Worm (Caenorhabditis elegans) whole organism, L4 larva: Measurements from ENCODE around the gene alg-1.

Source experiments
- F10B5.3 ChIP-seq: sonication (generic microtip); optimal IDR thresholded peaks from 2 replicates; lab custom pipeline; 2016; ENCODE audit warnings: mild to moderate bottlenecking, missing genetic modification characterization, missing compliant biosample characterization
- F26F4.8 ChIP-seq: fragments of 200-800 bp; sonication (Bioruptor generic); conservative IDR thresholded peaks from 2 replicates; pipeline ENCODE4 v1.3.6; 2022; ENCODE audit warnings: missing genetic modification characterization, missing compliant biosample characterization
- F37D6.2 ChIP-seq: sonication (generic microtip); optimal IDR thresholded peaks from 2 replicates; lab custom pipeline; 2016; ENCODE audit warnings: mild to moderate bottlenecking, missing genetic modification characterization, missing compliant biosample characterization
- F44E2.7 ChIP-seq: fragments of 200-800 bp; sonication (Bioruptor generic); IDR thresholded peaks from 2 replicates; pipeline ENCODE4 v2.1.2; 2022; ENCODE audit warnings: missing genetic modification characterization, missing compliant biosample characterization
- F49E8.2 ChIP-seq: sonication (generic microtip); optimal IDR thresholded peaks from 2 replicates; lab custom pipeline; 2016; ENCODE audit warnings: missing compliant biosample characterization, mild to moderate bottlenecking, missing genetic modification characterization, borderline replicate concordance
- R02D3.7 ChIP-seq: fragments of 150-350 bp; sonication (generic microtip); optimal IDR thresholded peaks from 3 replicates; lab custom pipeline; 2014; ENCODE audit warnings: missing biosample characterization, missing genetic modification characterization
- ZK337.2 ChIP-seq: fragments of 200-800 bp; sonication (Bioruptor generic); IDR thresholded peaks from 2 replicates; pipeline ENCODE4 v1.3.6; 2022; ENCODE audit warnings: missing genetic modification reagents, missing genetic modification characterization, missing compliant biosample characterization
- ceh-44 ChIP-seq: fragments of 200-800 bp; sonication (Bioruptor generic); IDR thresholded peaks from 2 replicates; pipeline ENCODE4 v1.3.6; 2022; ENCODE audit warnings: missing genetic modification reagents, missing genetic modification characterization, missing compliant biosample characterization
- ces-1 ChIP-seq: fragments of 150-350 bp; sonication (generic microtip); optimal IDR thresholded peaks from 4 replicates; lab custom pipeline; 2014; ENCODE audit warnings: missing biosample characterization, missing genetic modification reagents, missing genetic modification characterization
- daf-16 ChIP-seq, 3 experiments: sonication (generic microtip); optimal IDR thresholded peaks; 2 replicates each; lab custom pipeline; 2016 to 2017; ENCODE audit warnings: missing genetic modification characterization in 3 of 3, missing genetic modification reagents in 3 of 3, mild to moderate bottlenecking in 2 of 3, missing compliant biosample characterization in 2 of 3, missing biosample characterization in 1 of 3, moderate library complexity in 1 of 3
- daf-8 ChIP-seq: fragments of 200-800 bp; sonication (Bioruptor generic); IDR thresholded peaks from 2 replicates; pipeline ENCODE4 v1.3.6; 2022; ENCODE audit warnings: missing genetic modification characterization, missing compliant biosample characterization
- dmd-9 ChIP-seq: fragments of 200-800 bp; sonication (Bioruptor generic); IDR thresholded peaks from 2 replicates; pipeline ENCODE4 v1.3.6; 2022; ENCODE audit warnings: missing genetic modification reagents, missing genetic modification characterization, missing compliant biosample characterization
- dve-1 ChIP-seq: sonication (generic microtip); optimal IDR thresholded peaks from 2 replicates; lab custom pipeline; 2017; ENCODE audit warnings: antibody characterized with exemption, mild to moderate bottlenecking, missing genetic modification characterization, missing compliant biosample characterization; ENCODE audit not compliant: insufficient read depth
- fkh-10 ChIP-seq: fragments of 150-350 bp; optimal IDR thresholded peaks from 2 replicates; lab custom pipeline; 2014; ENCODE audit warnings: missing biosample characterization, missing genetic modification reagents, missing genetic modification characterization
- fos-1 ChIP-seq: fragments of 150-350 bp; optimal IDR thresholded peaks from 2 replicates; lab custom pipeline; 2014; ENCODE audit warnings: missing biosample characterization, missing genetic modification characterization
- gei-8 ChIP-seq: fragments of 200-800 bp; sonication (Bioruptor generic); optimal IDR thresholded peaks from 2 replicates; lab custom pipeline; 2018; ENCODE audit warnings: mild to moderate bottlenecking, missing genetic modification characterization, missing compliant biosample characterization
- hlh-11 ChIP-seq: fragments of 200-800 bp; sonication (Bioruptor generic); optimal IDR thresholded peaks from 2 replicates; lab custom pipeline; 2018; ENCODE audit warnings: mild to moderate bottlenecking, missing genetic modification characterization, missing compliant biosample characterization
- lin-29 ChIP-seq: fragments of 200-800 bp; sonication (Bioruptor generic); IDR thresholded peaks from 2 replicates; pipeline ENCODE4 v1.3.6; 2022; ENCODE audit warnings: missing genetic modification reagents, missing genetic modification characterization, missing compliant biosample characterization
- lin-39 ChIP-seq: fragments of 150-350 bp; optimal IDR thresholded peaks from 2 replicates; lab custom pipeline; 2014; ENCODE audit warnings: missing biosample characterization, missing genetic modification reagents, missing genetic modification characterization
- lir-3 ChIP-seq: sonication (generic microtip); optimal IDR thresholded peaks from 2 replicates; lab custom pipeline; 2016; ENCODE audit warnings: mild to moderate bottlenecking, missing genetic modification characterization, missing compliant biosample characterization
- madf-5 ChIP-seq, 2 experiments: fragments of 200-800 bp; sonication (Bioruptor generic); IDR thresholded peaks; 2 replicates each; pipeline ENCODE4 v1.3.6; 2022; ENCODE audit warnings: missing compliant biosample characterization in 2 of 2, missing genetic modification characterization in 2 of 2
- mdl-1 ChIP-seq, 2 experiments: fragments of 150-350 bp in 1 of 2; sonication (generic microtip) in 1 of 2; optimal IDR thresholded peaks; 2 replicates each; lab custom pipeline; 2014 to 2017; ENCODE audit warnings: missing biosample characterization in 2 of 2, missing genetic modification characterization in 2 of 2
- mxl-3 ChIP-seq: fragments of 200-800 bp; sonication (Bioruptor generic); optimal IDR thresholded peaks from 2 replicates; lab custom pipeline; 2018; ENCODE audit warnings: mild to moderate bottlenecking, missing genetic modification characterization, missing compliant biosample characterization
- nhr-237 ChIP-seq: sonication (generic microtip); optimal IDR thresholded peaks from 2 replicates; lab custom pipeline; 2017; ENCODE audit warnings: missing biosample characterization, missing genetic modification characterization
- nhr-76 ChIP-seq: fragments of 150-350 bp; optimal IDR thresholded peaks from 2 replicates; lab custom pipeline; 2014; ENCODE audit warnings: missing biosample characterization, missing genetic modification characterization
- rbr-2 ChIP-seq: sonication (generic microtip); optimal IDR thresholded peaks from 2 replicates; lab custom pipeline; 2016; ENCODE audit warnings: missing genotype, missing genetic modification characterization, missing compliant biosample characterization
- sdz-12 ChIP-seq: fragments of 200-800 bp; sonication (Bioruptor generic); optimal IDR thresholded peaks from 2 replicates; lab custom pipeline; 2018; ENCODE audit warnings: mild to moderate bottlenecking, missing genetic modification characterization, missing compliant biosample characterization
- set-16 ChIP-seq: fragments of 200-800 bp; sonication (Bioruptor generic); IDR thresholded peaks from 2 replicates; pipeline ENCODE4 v1.3.6; 2022; ENCODE audit warnings: missing genetic modification reagents, missing genetic modification characterization, missing compliant biosample characterization
- skn-1 ChIP-seq: fragments of 150-350 bp; optimal IDR thresholded peaks from 2 replicates; lab custom pipeline; 2014; ENCODE audit warnings: missing biosample characterization, missing genetic modification characterization
- snpc-1.2 ChIP-seq: fragments of 200-800 bp; sonication (Bioruptor generic); IDR thresholded peaks from 2 replicates; pipeline ENCODE4 v1.3.6; 2022; ENCODE audit warnings: missing genetic modification reagents, missing genetic modification characterization, missing compliant biosample characterization
- snpc-4 ChIP-seq: fragments of 150-350 bp; optimal IDR thresholded peaks from 2 replicates; lab custom pipeline; 2014; ENCODE audit warnings: missing biosample characterization, missing genetic modification characterization
- spr-1 ChIP-seq: sonication (generic microtip); optimal IDR thresholded peaks from 2 replicates; lab custom pipeline; 2016; ENCODE audit warnings: mild to moderate bottlenecking, missing genetic modification characterization, missing compliant biosample characterization
- unc-62 ChIP-seq, 3 experiments: fragments of 150-350 bp in 1 of 3; sonication (generic microtip); optimal IDR thresholded peaks in 2 of 3; peaks in 1 of 3; 1 replicate in 1 of 3; 2 replicates in 2 of 3; lab custom pipeline; 2014 to 2017; ENCODE audit warnings: missing biosample characterization in 3 of 3, missing genetic modification characterization in 3 of 3, missing genetic modification reagents in 3 of 3, missing genotype in 1 of 3
- zfp-2 ChIP-seq: sonication (generic microtip); optimal IDR thresholded peaks from 2 replicates; lab custom pipeline; 2016; ENCODE audit warnings: mild to moderate bottlenecking, missing genetic modification characterization, missing compliant biosample characterization
- zip-11 ChIP-seq: fragments of 200-800 bp; sonication (Bioruptor generic); IDR thresholded peaks from 2 replicates; pipeline ENCODE4 v1.3.6; 2022; ENCODE audit warnings: missing genetic modification characterization, missing compliant biosample characterization
- zip-2 ChIP-seq: fragments of 150-350 bp; optimal IDR thresholded peaks from 2 replicates; lab custom pipeline; 2014; ENCODE audit warnings: missing biosample characterization, missing genetic modification characterization
- ztf-11 ChIP-seq: fragments of 150-350 bp; optimal IDR thresholded peaks from 2 replicates; lab custom pipeline; 2014; ENCODE audit warnings: missing biosample characterization, missing genetic modification characterization
- ztf-7 ChIP-seq: fragments of 150-350 bp; optimal IDR thresholded peaks from 2 replicates; lab custom pipeline; 2014; ENCODE audit warnings: missing biosample characterization, missing genetic modification characterization

Gene alg-1

DNA sequence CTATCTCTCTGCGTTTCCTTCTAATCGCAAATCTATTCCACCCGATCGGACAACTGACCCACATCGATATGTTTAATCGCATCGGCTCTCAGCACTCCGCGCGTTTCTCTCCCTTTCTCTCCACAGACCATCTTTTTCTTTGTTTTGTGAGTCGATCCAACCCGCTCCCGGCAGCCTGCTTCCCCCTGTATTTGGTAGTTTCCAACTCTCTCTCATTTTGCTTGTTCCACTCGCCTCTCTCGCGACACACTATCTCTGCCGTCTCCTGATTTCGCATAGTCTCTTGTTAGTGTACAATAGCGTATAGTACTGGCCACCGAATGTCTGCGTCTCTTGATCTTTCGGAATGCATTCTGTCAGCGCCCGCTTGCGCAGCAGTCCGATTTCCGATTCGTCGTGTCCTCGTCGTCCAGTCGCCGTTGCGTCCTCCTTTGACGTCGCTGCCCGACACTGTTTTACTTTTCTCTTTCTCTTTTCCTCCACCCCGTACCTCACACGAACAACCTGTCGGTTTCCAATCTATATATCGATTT is 1.8 kb downstream of the alg-1 start (continued):
- TF ChIP-seq daf-16 (GFP tag; optimal IDR thresholded peaks at IDR 0.05; lab: Kevin White, UChicago) (no peak), daf-16 (tag; optimal IDR thresholded peaks at IDR 0.05; lab: Kevin White, UChicago) (peak; percentile 39), zfp-2 (tag; lab: Kevin White, UChicago) (no peak), zip-2 (tag; lab: Kevin White, UChicago) (no peak), nhr-237 (no peak), mxl-3 (GFP tag; lab: Kevin White, UChicago) (peak; percentile 61), R02D3.7 (no peak), gei-8 (GFP tag; lab: Kevin White, UChicago) (no peak), ZK337.2 (GFP tag; lab: Robert Waterston, UW) (no peak), lir-3 (tag; lab: Kevin White, UChicago) (no peak), dmd-9 (GFP tag; lab: Robert Waterston, UW) (no peak), set-16 (GFP tag; lab: Robert Waterston, UW) (peak; percentile 38), zip-11 (GFP tag; lab: Robert Waterston, UW) (no peak), dve-1 (tag; lab: Kevin White, UChicago) (peak; percentile 64), rbr-2 (tag; lab: Kevin White, UChicago) (peak; percentile 33), nhr-76 (tag; lab: Kevin White, UChicago) (no peak), F26F4.8 (no peak), snpc-1.2 (GFP tag; lab: Robert Waterston, UW) (no peak), ztf-7 (tag; lab: Kevin White, UChicago) (no peak), F37D6.2 (tag; lab: Kevin White, UChicago) (no peak), mdl-1 (tag; optimal IDR thresholded peaks at IDR 0.05; lab: Kevin White, UChicago) (peak in 1 of 2 experiments; percentile 36), ceh-44 (GFP tag; lab: Robert Waterston, UW) (no peak), skn-1 (tag; lab: Kevin White, UChicago) (no peak), lin-39 (tag; lab: Kevin White, UChicago) (no peak), ces-1 (GFP tag; lab: Kevin White, UChicago) (no peak), daf-8 (no peak), hlh-11 (tag; lab: Kevin White, UChicago) (peak; percentile 81), lin-29 (GFP tag; lab: Robert Waterston, UW) (0 out of 2 replicates have a peak, but pooled peaks have one; percentile 33), spr-1 (tag; lab: Kevin White, UChicago) (peak; percentile 23), fkh-10 (GFP tag; lab: Kevin White, UChicago) (no peak), ztf-11 (no peak), sdz-12 (GFP tag; lab: Kevin White, UChicago) (no peak), F44E2.7 (GFP tag; lab: Robert Waterston, UW) (no peak), F49E8.2 (tag; lab: Kevin White, UChicago) (no peak), fos-1 (no peak), snpc-4 (no peak), unc-62 (GFP tag; optimal IDR thresholded peaks at IDR 0.05 in 1 of 2; lab: Kevin White, UChicago) (peak in 1 of 2 experiments; percentile 72), unc-62 (tag; optimal IDR thresholded peaks at IDR 0.05; lab: Kevin White, UChicago) (no peak)

DNA sequence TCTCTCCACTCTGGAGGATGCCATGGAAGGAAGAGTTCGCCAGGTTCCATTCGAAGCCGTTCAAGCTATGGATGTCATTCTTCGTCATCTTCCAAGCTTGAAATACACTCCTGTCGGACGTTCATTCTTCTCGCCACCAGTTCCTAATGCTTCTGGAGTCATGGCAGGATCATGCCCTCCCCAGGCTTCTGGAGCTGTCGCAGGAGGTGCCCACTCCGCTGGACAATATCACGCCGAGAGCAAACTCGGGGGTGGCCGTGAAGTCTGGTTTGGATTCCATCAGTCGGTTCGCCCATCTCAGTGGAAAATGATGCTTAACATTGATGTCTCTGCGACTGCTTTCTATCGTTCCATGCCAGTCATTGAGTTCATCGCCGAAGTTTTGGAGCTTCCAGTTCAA is 3.4 kb downstream of the alg-1 start:
- TF ChIP-seq F10B5.3 (no peak), gei-8 (GFP tag; lab: Kevin White, UChicago) (no peak), set-16 (GFP tag; lab: Robert Waterston, UW) (peak; percentile 56; the same call in 1 of the 2 replicates), snpc-1.2 (GFP tag; lab: Robert Waterston, UW) (peak; percentile 14; the same call in 1 of the 2 replicates), madf-5 (GFP tag; IDR thresholded peaks at IDR 0.05; lab: Robert Waterston, UW) (0 out of 4 replicates have a peak, but pooled peaks of 1 of the 2 experiments have one; percentile 24)
